Fruit fly (Drosophila melanogaster) whole organism, embryonic: Measurements from ENCODE around the gene Der-2.

ENCODE experiments used
- Blimp-1 ChIP-seq: fragments of 200-800 bp; sonication (Bioruptor generic); optimal IDR thresholded peaks from 3 replicates; lab custom pipeline; 2018; ENCODE audit warnings: missing biosample characterization, missing genetic modification characterization, mild to moderate bottlenecking, moderate library complexity, missing genetic modification reagents
- CG11093 ChIP-seq: fragments of 200-800 bp; sonication (Bioruptor generic); IDR thresholded peaks from 3 replicates; pipeline ENCODE4 v1.3.6; 2022; ENCODE audit warnings: missing biosample characterization, missing genetic modification characterization
- CG11398 ChIP-seq: fragments of 200-800 bp; sonication (Bioruptor generic); optimal IDR thresholded peaks from 2 replicates; lab custom pipeline; 2016; ENCODE audit warnings: missing biosample characterization, missing genetic modification characterization
- CG14667 ChIP-seq: fragments of 200-800 bp; sonication (Bioruptor generic); IDR thresholded peaks from 2 replicates; pipeline ENCODE4 v1.3.6; 2022; ENCODE audit warnings: missing biosample characterization, missing genetic modification characterization
- CG14860 ChIP-seq: fragments of 200-800 bp; sonication (Bioruptor generic); IDR thresholded peaks from 3 replicates; pipeline ENCODE4 v1.3.6; 2022; ENCODE audit warnings: missing biosample characterization, missing genetic modification characterization; ENCODE audit not compliant: partially characterized antibody
- CG1529 ChIP-seq: fragments of 200-800 bp; sonication (Bioruptor generic); optimal IDR thresholded peaks from 3 replicates; lab custom pipeline; 2018; ENCODE audit warnings: missing biosample characterization, missing genetic modification characterization
- CG15479 ChIP-seq: fragments of 200-800 bp; sonication (Bioruptor generic); optimal IDR thresholded peaks from 3 replicates; lab custom pipeline; 2019; ENCODE audit warnings: missing biosample characterization, mild to moderate bottlenecking, missing genetic modification characterization, moderate library complexity
- CG17328 ChIP-seq: fragments of 200-800 bp; sonication (Bioruptor generic); IDR thresholded peaks from 2 replicates; pipeline ENCODE4 v1.3.6; 2022; ENCODE audit warnings: missing biosample characterization, missing genetic modification characterization
- CG18262 ChIP-seq: fragments of 200-800 bp; optimal IDR thresholded peaks from 3 replicates; lab custom pipeline; 2019; ENCODE audit warnings: missing biosample characterization, mild to moderate bottlenecking, missing genetic modification characterization, moderate library complexity
- CG18619 ChIP-seq: fragments of 200-800 bp; sonication (Bioruptor generic); optimal IDR thresholded peaks from 3 replicates; lab custom pipeline; 2017; ENCODE audit warnings: missing biosample characterization, mild to moderate bottlenecking, missing genetic modification characterization
- CG2120 ChIP-seq: fragments of 200-800 bp; sonication (Bioruptor generic); optimal IDR thresholded peaks from 3 replicates; lab custom pipeline; 2016; ENCODE audit warnings: missing biosample characterization, missing genetic modification characterization
- CG4404 ChIP-seq: fragments of 200-800 bp; sonication (Bioruptor generic); IDR thresholded peaks from 2 replicates; pipeline ENCODE4 v1.3.6; 2022; ENCODE audit warnings: missing biosample characterization, missing genetic modification characterization
- CG4424 ChIP-seq: fragments of 200-800 bp; sonication (Bioruptor generic); optimal IDR thresholded peaks from 3 replicates; lab custom pipeline; 2016; ENCODE audit warnings: missing biosample characterization, missing genetic modification characterization
- CG4707 ChIP-seq: fragments of 200-800 bp; sonication (Bioruptor generic); optimal IDR thresholded peaks from 2 replicates; lab custom pipeline; 2018; ENCODE audit warnings: missing biosample characterization, mild to moderate bottlenecking, missing genetic modification characterization, moderate library complexity
- CG6854 ChIP-seq: fragments of 200-800 bp; sonication (Bioruptor generic); optimal IDR thresholded peaks from 3 replicates; lab custom pipeline; 2017; ENCODE audit warnings: missing biosample characterization, mild to moderate bottlenecking, missing genetic modification characterization
- CG8359 ChIP-seq: fragments of 200-800 bp; sonication (Bioruptor generic); optimal IDR thresholded peaks from 2 replicates; lab custom pipeline; 2017; ENCODE audit warnings: missing biosample characterization, mild to moderate bottlenecking, missing genetic modification characterization, borderline replicate concordance
- CG9215 ChIP-seq: fragments of 200-800 bp; sonication (Bioruptor generic); IDR thresholded peaks from 2 replicates; pipeline ENCODE4 v1.3.6; 2022; ENCODE audit warnings: missing biosample characterization, missing genetic modification characterization
- CG9932 ChIP-seq: fragments of 200-800 bp; sonication (Bioruptor generic); IDR thresholded peaks from 2 replicates; pipeline ENCODE4 v1.3.6; 2022; ENCODE audit warnings: missing biosample characterization, missing genetic modification characterization
- Fer1 ChIP-seq: fragments of 200-800 bp; sonication (Bioruptor generic); optimal IDR thresholded peaks from 2 replicates; lab custom pipeline; 2017; ENCODE audit warnings: missing biosample characterization, mild to moderate bottlenecking, missing genetic modification characterization
- Fer2 ChIP-seq: fragments of 200-800 bp; sonication (Bioruptor generic); optimal IDR thresholded peaks from 2 replicates; lab custom pipeline; 2018; ENCODE audit warnings: missing biosample characterization, mild to moderate bottlenecking, missing genetic modification characterization, moderate library complexity
- Fer3 ChIP-seq: fragments of 200-800 bp; sonication (Bioruptor generic); optimal IDR thresholded peaks from 2 replicates; lab custom pipeline; 2018; ENCODE audit warnings: missing biosample characterization, mild to moderate bottlenecking, missing genetic modification characterization, moderate library complexity
- H2.0 ChIP-seq: fragments of 200-800 bp; sonication (Bioruptor generic); IDR thresholded peaks from 2 replicates; pipeline ENCODE4 v1.3.6; 2022; ENCODE audit warnings: missing biosample characterization, missing genetic modification characterization
- HLHmδ ChIP-seq: fragments of 200-800 bp; sonication (Bioruptor generic); optimal IDR thresholded peaks from 2 replicates; lab custom pipeline; 2018; ENCODE audit warnings: missing biosample characterization, mild to moderate bottlenecking, missing genetic modification characterization, moderate library complexity
- HmgD ChIP-seq: fragments of 200-800 bp; sonication (Bioruptor generic); optimal IDR thresholded peaks from 3 replicates; lab custom pipeline; 2016; ENCODE audit warnings: missing biosample characterization, missing genetic modification characterization
- HmgZ ChIP-seq: fragments of 200-800 bp; sonication (Bioruptor generic); optimal IDR thresholded peaks from 2 replicates; lab custom pipeline; 2018; ENCODE audit warnings: missing biosample characterization, mild to moderate bottlenecking, missing genetic modification characterization
- Hr3 ChIP-seq: fragments of 200-800 bp; sonication (Bioruptor generic); optimal IDR thresholded peaks from 3 replicates; lab custom pipeline; 2016; ENCODE audit warnings: missing biosample characterization, missing genetic modification characterization
- Hr51 ChIP-seq, 2 experiments: fragments of 200-800 bp; sonication (Bioruptor generic); optimal IDR thresholded peaks; 2 replicates in 1 of 2; 3 replicates in 1 of 2; lab custom pipeline; 2016 to 2018; ENCODE audit warnings: missing biosample characterization in 2 of 2, missing genetic modification characterization in 2 of 2, mild to moderate bottlenecking in 1 of 2, moderate library complexity in 1 of 2
- Kr ChIP-seq: fragments of 200-800 bp; sonication (Bioruptor generic); optimal IDR thresholded peaks from 2 replicates; lab custom pipeline; 2017; ENCODE audit warnings: missing biosample characterization, mild to moderate bottlenecking, missing genetic modification characterization
- Lim3 ChIP-seq: fragments of 200-800 bp; sonication (Bioruptor generic); IDR thresholded peaks from 2 replicates; pipeline ENCODE4 v1.3.6; 2022; ENCODE audit warnings: missing biosample characterization, missing genetic modification characterization
- Nf-YC ChIP-seq: fragments of 200-800 bp; optimal IDR thresholded peaks from 3 replicates; lab custom pipeline; 2019; ENCODE audit warnings: missing biosample characterization, mild to moderate bottlenecking, missing genetic modification characterization, moderate library complexity
- Ravus ChIP-seq: fragments of 200-800 bp; sonication (Bioruptor generic); IDR thresholded peaks from 2 replicates; pipeline ENCODE4 v1.3.6; 2022; ENCODE audit warnings: missing biosample characterization, missing genetic modification characterization
- Rx ChIP-seq: fragments of 200-800 bp; sonication (Bioruptor generic); IDR thresholded peaks from 2 replicates; pipeline ENCODE4 v1.3.6; 2022; ENCODE audit warnings: missing biosample characterization, missing genetic modification characterization
- Sin3A ChIP-seq: fragments of >200 bp; optimal IDR thresholded peaks from 2 replicates; lab custom pipeline; 2018
- TFAM ChIP-seq: fragments of 200-800 bp; sonication (Bioruptor generic); optimal IDR thresholded peaks from 2 replicates; lab custom pipeline; 2017; ENCODE audit warnings: missing biosample characterization, missing genetic modification characterization, inconsistent platforms
- Vsx1 ChIP-seq: fragments of 200-800 bp; sonication (Bioruptor generic); optimal IDR thresholded peaks from 2 replicates; lab custom pipeline; 2017; ENCODE audit warnings: missing biosample characterization, mild to moderate bottlenecking, missing genetic modification characterization, missing genetic modification reagents
- aop ChIP-seq: fragments of 200-800 bp; sonication (Bioruptor generic); IDR thresholded peaks from 2 replicates; pipeline ENCODE4 v1.3.6; 2022; ENCODE audit warnings: missing biosample characterization, missing genetic modification characterization
- bbx ChIP-seq: fragments of 200-800 bp; sonication (Bioruptor generic); IDR thresholded peaks from 2 replicates; pipeline ENCODE4 v1.3.6; 2022; ENCODE audit warnings: missing biosample characterization, missing genetic modification characterization; ENCODE audit not compliant: partially characterized antibody
- chm ChIP-seq: fragments of 200-800 bp; sonication (Bioruptor generic); IDR thresholded peaks from 2 replicates; pipeline ENCODE4 v1.3.6; 2022; ENCODE audit warnings: missing biosample characterization, missing genetic modification characterization
- crol ChIP-seq: fragments of 200-800 bp; sonication (Bioruptor generic); IDR thresholded peaks from 2 replicates; pipeline ENCODE4 v1.3.6; 2022; ENCODE audit warnings: missing biosample characterization, missing genetic modification characterization
- da ChIP-seq: fragments of 200-800 bp; sonication (Bioruptor generic); optimal IDR thresholded peaks from 2 replicates; lab custom pipeline; 2016; ENCODE audit warnings: missing biosample characterization, missing genetic modification characterization
- dm ChIP-seq: fragments of 200-800 bp; sonication (Bioruptor generic); optimal IDR thresholded peaks from 3 replicates; lab custom pipeline; 2016; ENCODE audit warnings: missing biosample characterization, missing genetic modification characterization
- dmrt99B ChIP-seq: fragments of 200-800 bp; sonication (Bioruptor generic); optimal IDR thresholded peaks from 2 replicates; lab custom pipeline; 2018; ENCODE audit warnings: missing biosample characterization, mild to moderate bottlenecking, missing genetic modification characterization, moderate library complexity
- fru ChIP-seq: fragments of >200 bp; optimal IDR thresholded peaks from 2 replicates; lab custom pipeline; 2017
- gcm2 ChIP-seq: fragments of 200-800 bp; sonication (Bioruptor generic); optimal IDR thresholded peaks from 2 replicates; lab custom pipeline; 2016; ENCODE audit warnings: missing biosample characterization, missing genetic modification characterization
- h ChIP-seq: fragments of >200 bp; optimal IDR thresholded peaks from 2 replicates; lab custom pipeline; 2017
- kah ChIP-seq: fragments of 200-800 bp; sonication (Bioruptor generic); optimal IDR thresholded peaks from 2 replicates; lab custom pipeline; 2018; ENCODE audit warnings: missing biosample characterization, mild to moderate bottlenecking, missing genetic modification characterization
- sens ChIP-seq: fragments of 200-800 bp; sonication (Bioruptor generic); peaks from one replicate; lab custom pipeline; 2016; ENCODE audit warnings: missing biosample characterization, missing genetic modification characterization
- sim ChIP-seq: fragments of 200-800 bp; sonication (Bioruptor generic); IDR thresholded peaks from 2 replicates; pipeline ENCODE4 v1.3.6; 2022; ENCODE audit warnings: missing biosample characterization, missing genetic modification characterization
- slbo ChIP-seq: fragments of 200-800 bp; sonication (Bioruptor generic); IDR thresholded peaks from 2 replicates; pipeline ENCODE4 v1.3.6; 2022; ENCODE audit warnings: missing biosample characterization, missing genetic modification characterization
- sna ChIP-seq: fragments of 200-800 bp; sonication (Bioruptor generic); IDR thresholded peaks from 2 replicates; pipeline ENCODE4 v1.3.6; 2022; ENCODE audit warnings: missing biosample characterization, missing genetic modification characterization; ENCODE audit not compliant: partially characterized antibody
- tap ChIP-seq: fragments of 200-800 bp; optimal IDR thresholded peaks from 3 replicates; lab custom pipeline; 2019; ENCODE audit warnings: missing biosample characterization, mild to moderate bottlenecking, missing genetic modification characterization, moderate library complexity
- tgo ChIP-seq: fragments of 200-800 bp; sonication (Bioruptor generic); IDR thresholded peaks from 3 replicates; pipeline ENCODE4 v1.3.6; 2022; ENCODE audit warnings: missing biosample characterization, missing genetic modification characterization
- wdn ChIP-seq: fragments of 200-800 bp; sonication (Bioruptor generic); IDR thresholded peaks from 2 replicates; pipeline ENCODE4 v1.3.6; 2022; ENCODE audit warnings: missing biosample characterization, missing genetic modification characterization
- z ChIP-seq: fragments of 200-800 bp; sonication (Bioruptor generic); IDR thresholded peaks from 3 replicates; pipeline ENCODE4 v1.3.6; 2022; ENCODE audit warnings: missing biosample characterization, missing genetic modification characterization

The Der-2 gene

dm6 chr3R:16453597-16453996, 30.4 kb downstream of the Der-2 start, which contains the start of gene Pak3 (continued):
- no peak for TF ChIP-seq h (lab: Kevin White, UChicago)
- peak; percentile 81 for TF ChIP-seq sens
- no peak for TF ChIP-seq CG4404
- no peak for TF ChIP-seq Hr51 (GFP tag; optimal IDR thresholded peaks at IDR 0.05; lab: Kevin White, UChicago)
- TF ChIP-seq Rx = no peak
- peak; percentile 53; the same call in 1 of the 3 replicates for TF ChIP-seq CG14860 (GFP tag; lab: Robert Waterston, UW)
- TF ChIP-seq Fer1 (GFP tag; lab: Kevin White, UChicago) = peak; percentile 19
- TF ChIP-seq da (GFP tag; lab: Kevin White, UChicago) = no peak
- TF ChIP-seq fru (lab: Kevin White, UChicago) = no peak
- no peak for TF ChIP-seq gcm2 (GFP tag; lab: Kevin White, UChicago)
- TF ChIP-seq CG2120 (GFP tag; lab: Kevin White, UChicago) = no peak
- TF ChIP-seq HLHmδ = no peak
- no peak for TF ChIP-seq CG11093
- peak; percentile 42 for TF ChIP-seq HmgZ (tag; lab: Kevin White, UChicago)
- no peak for TF ChIP-seq z (GFP tag; lab: Robert Waterston, UW)
- no peak for TF ChIP-seq H2.0 (GFP tag; lab: Robert Waterston, UW)
- TF ChIP-seq CG18619 (GFP tag; lab: Kevin White, UChicago) = no peak
- TF ChIP-seq sna = no peak
- TF ChIP-seq CG14667 (GFP tag; lab: Robert Waterston, UW) = no peak
- TF ChIP-seq CG11398 (GFP tag; lab: Kevin White, UChicago) = no peak
- no peak for TF ChIP-seq kah (GFP tag; lab: Kevin White, UChicago)
- TF ChIP-seq tgo (GFP tag; lab: Robert Waterston, UW) = no peak
- TF ChIP-seq bbx (GFP tag; lab: Robert Waterston, UW) = peak; percentile 82
- no peak for TF ChIP-seq CG9215 (GFP tag; lab: Robert Waterston, UW)
- TF ChIP-seq Nf-YC = peak; percentile 12
- TF ChIP-seq tap (tag; lab: Kevin White, UChicago) = peak; percentile 16
- TF ChIP-seq crol (GFP tag; lab: Robert Waterston, UW) = no peak
- TF ChIP-seq dm = no peak
- no peak for TF ChIP-seq wdn (GFP tag; lab: Robert Waterston, UW)
- TF ChIP-seq Vsx1 (GFP tag; lab: Kevin White, UChicago) = no peak
- TF ChIP-seq Fer2 = no peak
- no peak for TF ChIP-seq Hr3 (GFP tag; lab: Kevin White, UChicago)
- no peak for TF ChIP-seq sim (GFP tag; lab: Robert Waterston, UW)
- TF ChIP-seq CG15479 (GFP tag; lab: Kevin White, UChicago) = no peak
- TF ChIP-seq CG1529 (GFP tag; lab: Kevin White, UChicago) = no peak
- no peak for TF ChIP-seq CG8359 (GFP tag; lab: Kevin White, UChicago)
- TF ChIP-seq chm (GFP tag; lab: Robert Waterston, UW) = no peak; the same call in 1 of the 2 replicates
- TF ChIP-seq HmgD (GFP tag; lab: Kevin White, UChicago) = no peak
- no peak for TF ChIP-seq Lim3 (GFP tag; lab: Robert Waterston, UW)
- no peak for TF ChIP-seq CG17328
- peak; percentile 18 for TF ChIP-seq Blimp-1 (GFP tag; lab: Kevin White, UChicago)
- peak; percentile 32; the same call in 1 of the 2 replicates for TF ChIP-seq CG9932
- no peak for TF ChIP-seq aop (GFP tag; lab: Robert Waterston, UW)
- TF ChIP-seq CG6854 (GFP tag; lab: Kevin White, UChicago) = no peak
- TF ChIP-seq TFAM (GFP tag; lab: Kevin White, UChicago) = no peak
- TF ChIP-seq dmrt99B (tag; lab: Kevin White, UChicago) = no peak
- no peak for TF ChIP-seq CG18262 (tag; lab: Kevin White, UChicago)
- no peak for TF ChIP-seq slbo (GFP tag; lab: Robert Waterston, UW)
- no peak for TF ChIP-seq Ravus (GFP tag; lab: Robert Waterston, UW)
- no peak for TF ChIP-seq CG4424 (GFP tag; lab: Kevin White, UChicago)
- TF ChIP-seq Fer3 (tag; lab: Kevin White, UChicago) = no peak
- TF ChIP-seq Kr (GFP tag; lab: Kevin White, UChicago) = no peak
- TF ChIP-seq Sin3A (lab: Kevin White, UChicago) = peak; percentile 10
- TF ChIP-seq CG4707 (GFP tag; lab: Kevin White, UChicago) = no peak
